Worm (Caenorhabditis elegans) whole organism, early embryonic: ENCODE data around the gene str-102.

Source experiments
- aly-1 ChIP-seq: sonication (generic microtip); optimal IDR thresholded peaks from 2 replicates; lab custom pipeline; 2016; ENCODE audit warnings: missing genetic modification characterization, missing compliant biosample characterization
- ama-1 ChIP-seq: fragments of 150-350 bp; optimal IDR thresholded peaks from 2 replicates; lab custom pipeline; 2014
- flt-1 ChIP-seq: fragments of 200-800 bp; sonication (Bioruptor generic); IDR thresholded peaks from 2 replicates; pipeline ENCODE4 v1.3.6; 2022; ENCODE audit warnings: missing genetic modification characterization, missing compliant biosample characterization
- hmbx-1 ChIP-seq: sonication (generic microtip); optimal IDR thresholded peaks from 2 replicates; lab custom pipeline; 2016; ENCODE audit warnings: mild to moderate bottlenecking, missing genetic modification characterization, missing compliant biosample characterization
- hnd-1 ChIP-seq: sonication (generic microtip); optimal IDR thresholded peaks from 2 replicates; lab custom pipeline; 2016; ENCODE audit warnings: missing genetic modification characterization, missing compliant biosample characterization
- tbx-11 ChIP-seq: fragments of 200-800 bp; sonication (Bioruptor generic); IDR thresholded peaks from 2 replicates; pipeline ENCODE4 v1.3.6; 2022; ENCODE audit warnings: missing genetic modification characterization, missing compliant biosample characterization
- tbx-37 ChIP-seq: fragments of 200-800 bp; sonication (Bioruptor generic); conservative IDR thresholded peaks from 2 replicates; pipeline ENCODE4 v1.3.6; 2022; ENCODE audit warnings: missing genetic modification reagents, missing genetic modification characterization, missing compliant biosample characterization

DNA sequence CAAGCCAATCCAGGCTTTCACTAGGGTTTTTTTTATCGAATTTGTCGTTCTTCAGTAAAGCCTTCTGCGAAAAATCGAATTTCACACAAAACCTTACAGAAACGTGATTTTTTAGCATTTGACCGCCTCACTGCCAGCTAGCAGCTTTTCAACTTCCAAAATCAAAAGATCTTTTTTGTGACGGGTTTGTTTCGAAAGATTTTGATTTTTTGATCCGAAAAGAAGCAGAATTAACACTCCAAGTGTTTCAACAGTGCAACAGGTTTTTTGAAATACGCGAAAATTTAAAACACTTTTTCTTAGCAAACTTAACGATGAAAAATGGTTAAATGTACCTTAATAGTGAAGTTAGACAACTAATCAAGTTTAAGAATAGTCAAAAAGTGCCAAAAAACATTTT is 43.4 kb upstream of the str-102 start, which contains the start of gene clec-229:
- TF ChIP-seq hnd-1 (tag; lab: Kevin White, UChicago) (no peak), tbx-37 (no peak), aly-1 (tag; lab: Kevin White, UChicago) (no peak), flt-1 (GFP tag; lab: Robert Waterston, UW) (no peak), ama-1 (lab: Kevin White, UChicago) (no peak), tbx-11 (GFP tag; lab: Robert Waterston, UW) (no peak), hmbx-1 (tag; lab: Kevin White, UChicago) (no peak)
